Worm (Caenorhabditis elegans) whole organism, mixed stage, embryonic: ENCODE measurements around the gene K07C5.2.

Experiments used
- M03D4.4 ChIP-seq: sonication (generic microtip); optimal IDR thresholded peaks from 2 replicates; lab custom pipeline; 2017; ENCODE audit warnings: mild to moderate bottlenecking, missing genetic modification characterization, missing compliant biosample characterization
- bed-3 ChIP-seq: fragments of 200-800 bp; sonication (Bioruptor generic); optimal IDR thresholded peaks from 3 replicates; lab custom pipeline; 2018; ENCODE audit warnings: mild to moderate bottlenecking, missing genetic modification characterization, moderate library complexity, missing compliant biosample characterization
- blmp-1 ChIP-seq: fragments of 150-350 bp; optimal IDR thresholded peaks from 2 replicates; lab custom pipeline; 2014; ENCODE audit warnings: missing biosample characterization, missing genetic modification characterization
- ceh-39 ChIP-seq: fragments of 150-350 bp; optimal IDR thresholded peaks from 2 replicates; lab custom pipeline; 2014; ENCODE audit warnings: missing biosample characterization, missing genetic modification characterization
- ceh-83 ChIP-seq: fragments of 200-800 bp; sonication (Bioruptor generic); optimal IDR thresholded peaks from 2 replicates; lab custom pipeline; 2018; ENCODE audit warnings: mild to moderate bottlenecking, missing genetic modification characterization, missing compliant biosample characterization
- ces-1 ChIP-seq: fragments of 150-350 bp; optimal IDR thresholded peaks from 2 replicates; lab custom pipeline; 2014; ENCODE audit warnings: missing biosample characterization, missing genetic modification reagents, missing genetic modification characterization
- cnd-1 ChIP-seq: fragments of 200-800 bp; sonication (Bioruptor generic); optimal IDR thresholded peaks from 2 replicates; lab custom pipeline; 2018; ENCODE audit warnings: mild to moderate bottlenecking, missing genetic modification characterization, missing compliant biosample characterization
- drap-1 ChIP-seq: fragments of 200-800 bp; sonication (Bioruptor generic); optimal IDR thresholded peaks from 3 replicates; lab custom pipeline; 2018; ENCODE audit warnings: mild to moderate bottlenecking, missing genetic modification characterization, missing compliant biosample characterization
- elt-1 ChIP-seq: sonication (generic microtip); optimal IDR thresholded peaks from 2 replicates; lab custom pipeline; 2017; ENCODE audit warnings: missing genetic modification characterization, mild to moderate bottlenecking, missing compliant biosample characterization, antibody characterized with exemption, moderate library complexity, borderline replicate concordance; ENCODE audit not compliant: insufficient read depth
- elt-3 ChIP-seq: fragments of 150-350 bp; optimal IDR thresholded peaks from 2 replicates; lab custom pipeline; 2014; ENCODE audit warnings: missing biosample characterization, missing genetic modification characterization
- flh-1 ChIP-seq: fragments of 200-800 bp; sonication (Bioruptor generic); optimal IDR thresholded peaks from 2 replicates; lab custom pipeline; 2018; ENCODE audit warnings: mild to moderate bottlenecking, missing genetic modification characterization, moderate library complexity, missing compliant biosample characterization
- hlh-1 ChIP-seq: fragments of 150-350 bp; optimal IDR thresholded peaks from 2 replicates; lab custom pipeline; 2014; ENCODE audit warnings: missing biosample characterization, missing genetic modification reagents, missing genetic modification characterization
- lin-13 ChIP-seq: fragments of 150-350 bp; optimal IDR thresholded peaks from 2 replicates; lab custom pipeline; 2014; ENCODE audit warnings: missing biosample characterization, missing genetic modification characterization
- lin-32 ChIP-seq: fragments of 200-800 bp; sonication (Bioruptor generic); optimal IDR thresholded peaks from 2 replicates; lab custom pipeline; 2018; ENCODE audit warnings: mild to moderate bottlenecking, missing genetic modification characterization, missing compliant biosample characterization
- lsy-2 ChIP-seq: fragments of 150-350 bp; optimal IDR thresholded peaks from 2 replicates; lab custom pipeline; 2014; ENCODE audit warnings: missing biosample characterization, missing genetic modification characterization
- mab-5 ChIP-seq: fragments of 150-350 bp; optimal IDR thresholded peaks from 2 replicates; lab custom pipeline; 2014; ENCODE audit warnings: missing biosample characterization, missing genetic modification characterization
- mls-2 ChIP-seq: sonication (generic microtip); optimal IDR thresholded peaks from 2 replicates; lab custom pipeline; 2016; ENCODE audit warnings: mild to moderate bottlenecking, missing genetic modification characterization, moderate library complexity, missing compliant biosample characterization
- nhr-12 ChIP-seq: fragments of 150-350 bp; optimal IDR thresholded peaks from 2 replicates; lab custom pipeline; 2014; ENCODE audit warnings: missing biosample characterization, missing genetic modification characterization
- nhr-2 ChIP-seq: fragments of 150-350 bp; optimal IDR thresholded peaks from 2 replicates; lab custom pipeline; 2014; ENCODE audit warnings: missing biosample characterization, missing genetic modification characterization
- nhr-237 ChIP-seq: fragments of 150-350 bp; optimal IDR thresholded peaks from 2 replicates; lab custom pipeline; 2014; ENCODE audit warnings: missing biosample characterization, missing genetic modification characterization
- nhr-28 ChIP-seq: fragments of 150-350 bp; optimal IDR thresholded peaks from 2 replicates; lab custom pipeline; 2014; ENCODE audit warnings: missing biosample characterization, missing genetic modification characterization
- nhr-76 ChIP-seq: sonication (generic microtip); optimal IDR thresholded peaks from 2 replicates; lab custom pipeline; 2017; ENCODE audit warnings: missing biosample characterization, missing genetic modification characterization
- pha-4 ChIP-seq: fragments of 150-350 bp; optimal IDR thresholded peaks from 2 replicates; lab custom pipeline; 2018; ENCODE audit warnings: missing biosample characterization, missing genetic modification reagents, missing genetic modification characterization
- sem-2 ChIP-seq: fragments of 200-800 bp; sonication (Bioruptor generic); optimal IDR thresholded peaks from 2 replicates; lab custom pipeline; 2018; ENCODE audit warnings: mild to moderate bottlenecking, missing genetic modification characterization, missing compliant biosample characterization
- snpc-4 ChIP-seq: fragments of 150-350 bp; optimal IDR thresholded peaks from 2 replicates; lab custom pipeline; 2014; ENCODE audit warnings: missing biosample characterization, missing genetic modification characterization
- sptf-1 ChIP-seq: sonication (generic microtip); optimal IDR thresholded peaks from 2 replicates; lab custom pipeline; 2017; ENCODE audit warnings: mild to moderate bottlenecking, missing genetic modification characterization, moderate library complexity, missing compliant biosample characterization
- tbx-8 ChIP-seq: fragments of 200-800 bp; sonication (Bioruptor generic); optimal IDR thresholded peaks from 2 replicates; lab custom pipeline; 2018; ENCODE audit warnings: mild to moderate bottlenecking, missing genetic modification characterization, moderate library complexity, missing compliant biosample characterization
- unc-120 ChIP-seq: sonication (generic microtip); optimal IDR thresholded peaks from 2 replicates; lab custom pipeline; 2017; ENCODE audit warnings: missing genetic modification characterization, missing compliant biosample characterization; ENCODE audit not compliant: poor library complexity, severe bottlenecking
- unc-39 ChIP-seq: fragments of 150-350 bp; optimal IDR thresholded peaks from 2 replicates; lab custom pipeline; 2014; ENCODE audit warnings: missing biosample characterization, missing genetic modification characterization
- unc-62 ChIP-seq: fragments of 150-350 bp; optimal IDR thresholded peaks from 2 replicates; lab custom pipeline; 2014; ENCODE audit warnings: missing biosample characterization, missing genetic modification reagents, missing genetic modification characterization
- zip-8 ChIP-seq: fragments of 150-350 bp; optimal IDR thresholded peaks from 2 replicates; lab custom pipeline; 2014; ENCODE audit warnings: missing biosample characterization, missing genetic modification characterization
- ztf-11 ChIP-seq: fragments of 150-350 bp; optimal IDR thresholded peaks from 2 replicates; lab custom pipeline; 2014; ENCODE audit warnings: missing biosample characterization, missing genetic modification characterization

The K07C5.2 gene

DNA sequence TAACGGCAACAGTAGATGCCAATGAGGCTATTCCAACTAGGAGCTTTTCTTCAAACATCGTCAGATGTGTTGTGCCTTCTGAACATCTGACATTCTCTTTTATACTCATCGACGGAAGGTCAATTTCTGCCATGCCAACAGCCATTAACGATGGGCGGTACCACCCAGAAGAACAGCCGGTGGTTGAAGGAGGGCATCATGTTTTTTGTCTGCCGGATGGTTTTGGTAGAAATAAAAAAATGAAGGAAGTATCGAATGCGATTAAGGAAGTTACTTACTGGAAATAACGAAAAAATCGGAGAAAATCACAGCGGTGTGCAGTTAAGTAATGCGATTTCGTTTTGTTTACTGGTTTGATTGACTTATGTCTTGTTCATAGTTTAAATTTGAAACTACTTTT, 44.8 kb upstream of the K07C5.2 start, which contains the start of gene col-150:
TSS of gene col-150 (minus strand) at position 101 of the 400 bp plus-strand sequence.
- TF ChIP-seq lsy-2 (tag; lab: Kevin White, UChicago): no peak
- no peak for TF ChIP-seq zip-8
- no peak for TF ChIP-seq blmp-1
- TF ChIP-seq ceh-39: no peak
- no peak for TF ChIP-seq nhr-28 (tag; lab: Kevin White, UChicago)
- no peak for TF ChIP-seq cnd-1 (tag; lab: Kevin White, UChicago)
- no peak for TF ChIP-seq drap-1
- TF ChIP-seq unc-120 (tag; lab: Kevin White, UChicago): no peak
- no peak for TF ChIP-seq tbx-8 (GFP tag; lab: Kevin White, UChicago)
- no peak for TF ChIP-seq mls-2 (tag; lab: Kevin White, UChicago)
- TF ChIP-seq flh-1 (GFP tag; lab: Kevin White, UChicago): no peak
- TF ChIP-seq ces-1 (GFP tag; lab: Kevin White, UChicago): no peak
- no peak for TF ChIP-seq M03D4.4
- no peak for TF ChIP-seq sem-2 (GFP tag; lab: Kevin White, UChicago)
- TF ChIP-seq hlh-1 (tag; lab: Kevin White, UChicago): no peak
- TF ChIP-seq pha-4: no peak
- no peak for TF ChIP-seq snpc-4 (tag; lab: Kevin White, UChicago)

DNA sequence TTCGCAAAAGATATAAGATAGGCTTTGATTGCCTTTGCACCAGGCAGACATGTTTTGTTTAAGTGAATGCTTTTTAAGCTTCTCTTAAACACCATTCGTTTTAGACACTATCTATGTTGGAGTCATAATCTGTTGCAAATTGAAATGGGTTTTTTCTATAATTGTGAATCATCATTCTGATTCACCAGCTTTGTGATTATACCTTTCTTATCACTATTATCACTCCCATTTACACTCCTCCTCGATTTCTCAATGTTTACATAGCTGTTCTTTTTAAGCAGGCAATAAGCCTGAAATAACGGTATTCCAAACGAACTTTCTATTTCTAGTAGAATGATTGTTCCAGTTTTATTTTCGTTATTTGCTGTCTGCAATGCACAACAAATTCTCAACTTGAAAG, 42.2 kb upstream of the K07C5.2 start, which contains the start of gene B0024.4:
TSS of gene B0024.4 (plus strand) at position 301 of the 400 bp plus-strand sequence.
- TF ChIP-seq nhr-28 (tag; lab: Kevin White, UChicago) (no peak), lin-13 (tag; lab: Kevin White, UChicago) (no peak), sptf-1 (no peak), mls-2 (tag; lab: Kevin White, UChicago) (no peak), flh-1 (GFP tag; lab: Kevin White, UChicago) (no peak), hlh-1 (tag; lab: Kevin White, UChicago) (no peak), nhr-2 (tag; lab: Kevin White, UChicago) (no peak), elt-1 (tag; lab: Kevin White, UChicago) (no peak)

DNA sequence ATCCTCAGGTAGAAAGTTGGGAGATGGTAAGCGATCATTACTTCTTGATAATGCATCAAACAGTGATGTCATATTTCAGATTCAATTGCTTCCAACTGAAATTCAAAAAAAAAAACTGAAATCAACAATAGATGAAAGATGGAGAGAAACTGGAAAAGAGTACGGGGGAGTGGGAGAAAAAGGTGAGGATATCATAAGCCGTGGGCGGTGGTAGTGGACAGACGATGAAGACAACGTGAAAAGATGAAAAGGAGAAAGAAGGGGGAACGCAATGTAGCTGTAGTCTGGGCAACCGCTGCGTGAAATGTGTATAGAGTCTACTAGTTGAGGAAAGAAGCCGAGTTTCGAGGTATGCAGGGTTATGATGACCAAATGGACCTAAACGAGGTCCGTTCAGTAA, 32.0 kb upstream of the K07C5.2 start, which contains the start of gene che-12:
TSS of gene che-12 (minus strand) at position 101 of the 400 bp plus-strand sequence.
- TF ChIP-seq mab-5 (tag; lab: Kevin White, UChicago) (no peak), nhr-76 (tag; lab: Kevin White, UChicago) (no peak)

DNA sequence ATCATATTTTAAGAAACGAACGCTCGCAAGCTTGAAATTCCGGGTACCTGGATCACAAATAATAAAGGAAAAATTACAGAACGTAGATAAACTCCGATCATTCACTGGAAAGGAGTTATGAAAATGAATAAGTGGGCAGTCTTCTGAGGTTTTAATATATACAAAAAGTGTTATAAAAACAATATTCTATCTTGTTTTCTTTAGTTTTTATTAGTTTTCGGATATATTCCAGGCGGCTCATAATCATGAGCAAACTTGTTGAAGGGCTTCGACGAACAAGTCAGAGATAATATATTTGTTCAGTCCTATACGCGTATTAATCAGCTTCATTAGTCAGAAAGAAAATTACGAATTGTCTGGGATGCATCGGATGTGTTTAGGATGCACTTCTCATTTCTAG, 25.3 kb upstream of the K07C5.2 start, which contains the start of gene gcy-6:
TSS of gene gcy-6 (minus strand) at position 101 of the 400 bp plus-strand sequence.
- no peak for TF ChIP-seq lsy-2 (tag; lab: Kevin White, UChicago)
- no peak for TF ChIP-seq nhr-28 (tag; lab: Kevin White, UChicago)
- TF ChIP-seq nhr-76 (tag; lab: Kevin White, UChicago): no peak
- TF ChIP-seq unc-120 (tag; lab: Kevin White, UChicago): no peak
- TF ChIP-seq nhr-237 (tag; lab: Kevin White, UChicago): no peak
- TF ChIP-seq mab-5 (tag; lab: Kevin White, UChicago): no peak
- no peak for TF ChIP-seq sem-2 (GFP tag; lab: Kevin White, UChicago)
- no peak for TF ChIP-seq ztf-11 (tag; lab: Kevin White, UChicago)
- no peak for TF ChIP-seq sptf-1
- TF ChIP-seq, all 35 proteins: peak for 0

DNA sequence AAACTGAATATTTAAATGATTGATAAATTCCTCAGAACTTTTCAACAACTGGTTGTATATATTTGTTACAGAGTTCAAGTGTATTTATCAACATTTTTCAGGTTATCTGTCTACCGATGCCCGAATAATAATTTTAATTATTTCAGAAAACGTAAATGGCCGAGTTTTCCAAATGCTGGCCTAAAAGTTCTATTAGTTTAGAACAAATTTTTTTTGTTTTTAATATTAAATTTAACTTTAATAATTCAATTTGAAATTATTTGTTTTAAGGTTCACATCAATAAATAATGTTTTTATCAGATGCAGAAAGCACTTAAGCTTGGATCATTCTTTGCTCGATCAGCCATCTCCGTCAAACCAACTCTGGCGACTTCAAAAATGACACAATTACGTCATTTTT, 24.9 kb upstream of the K07C5.2 start, which contains the start of gene trx-2:
TSS of gene trx-2 (plus strand) at position 301 of the 400 bp plus-strand sequence.
- TF ChIP-seq nhr-12 (tag; lab: Kevin White, UChicago) (no peak), sptf-1 (no peak), pha-4 (no peak), mab-5 (tag; lab: Kevin White, UChicago) (no peak)

DNA sequence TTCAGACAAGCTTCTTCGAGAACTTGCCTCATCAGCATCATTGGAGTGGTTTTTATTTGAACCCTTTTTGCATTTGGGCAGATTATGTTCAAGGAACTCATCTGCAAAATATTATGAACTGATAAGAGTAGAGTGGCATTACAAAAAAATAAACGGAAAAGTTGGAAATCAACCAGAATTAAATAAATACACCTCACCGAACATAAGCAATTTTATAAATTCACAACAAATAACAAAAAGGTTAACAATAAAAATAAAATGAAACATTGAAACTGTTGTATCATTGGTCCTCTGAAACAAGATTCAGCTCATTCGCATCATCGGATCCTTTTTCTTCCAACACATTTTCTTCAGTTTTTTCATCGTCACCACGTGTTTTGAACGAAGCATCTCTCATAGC, 22.0 kb upstream of the K07C5.2 start, which contains the start of gene asps-1:
TSS of gene asps-1 (minus strand) at position 101 of the 400 bp plus-strand sequence.
- TF ChIP-seq snpc-4 (tag; lab: Kevin White, UChicago): no peak
- TF ChIP-seq ztf-11 (tag; lab: Kevin White, UChicago): no peak
- TF ChIP-seq lin-32 (GFP tag; lab: Kevin White, UChicago): no peak
- no peak for TF ChIP-seq bed-3 (GFP tag; lab: Kevin White, UChicago)
- no peak for TF ChIP-seq mls-2 (tag; lab: Kevin White, UChicago)
- TF ChIP-seq nhr-12 (tag; lab: Kevin White, UChicago): no peak
- no peak for TF ChIP-seq ceh-83
- TF ChIP-seq mab-5 (tag; lab: Kevin White, UChicago): no peak
- TF ChIP-seq lsy-2 (tag; lab: Kevin White, UChicago): no peak
- TF ChIP-seq sem-2 (GFP tag; lab: Kevin White, UChicago): no peak
- no peak for TF ChIP-seq unc-62 (GFP tag; lab: Kevin White, UChicago)
- TF ChIP-seq unc-39 (tag; lab: Kevin White, UChicago): no peak
- TF ChIP-seq nhr-76 (tag; lab: Kevin White, UChicago): no peak
- no peak for TF ChIP-seq sptf-1
- TF ChIP-seq ceh-39: no peak
- no peak for TF ChIP-seq lin-13 (tag; lab: Kevin White, UChicago)
- no peak for TF ChIP-seq blmp-1
- no peak for TF ChIP-seq elt-3 (tag; lab: Kevin White, UChicago)
- TF ChIP-seq zip-8: no peak
